Fruit fly (Drosophila melanogaster) whole organism, adult: ENCODE measurements around the gene CG14329.

Source experiments
- CG1620 ChIP-seq: fragments of 200-800 bp; sonication (Bioruptor generic); optimal IDR thresholded peaks from 2 replicates; lab custom pipeline; 2016; ENCODE audit warnings: missing biosample characterization, missing genetic modification characterization
- toe ChIP-seq: fragments of 200-800 bp; sonication (Bioruptor generic); optimal IDR thresholded peaks from 2 replicates; lab custom pipeline; 2016; ENCODE audit warnings: missing biosample characterization, missing genetic modification characterization

DNA sequence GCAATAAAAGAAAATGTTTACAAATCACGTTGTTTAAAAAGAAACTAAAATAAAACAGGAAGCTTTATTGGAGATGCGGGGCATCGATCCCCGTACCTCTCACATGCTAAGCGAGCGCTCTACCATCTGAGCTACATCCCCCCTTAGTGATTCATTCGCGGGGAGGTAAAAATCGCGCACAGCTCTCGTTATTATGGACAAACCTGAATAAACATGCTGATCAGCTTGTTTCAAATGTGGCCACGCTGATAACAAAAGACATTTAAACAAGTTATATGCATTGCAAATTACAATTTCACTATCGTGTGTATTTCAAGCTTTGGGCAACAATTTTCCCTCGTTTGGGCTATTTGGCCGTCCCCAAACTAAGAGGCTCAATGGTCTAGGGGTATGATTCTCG lies 36.1 kb downstream of the CG14329 start:
- TF ChIP-seq toe (no peak), CG1620 (no peak)
